Worm (Caenorhabditis elegans) whole organism, mixed stage, embryonic: ENCODE results near the gene C06C3.3.

Source experiments
- M03D4.4 ChIP-seq: sonication (generic microtip); optimal IDR thresholded peaks from 2 replicates; lab custom pipeline; 2017; ENCODE audit warnings: mild to moderate bottlenecking, missing genetic modification characterization, missing compliant biosample characterization
- bed-3 ChIP-seq: fragments of 200-800 bp; sonication (Bioruptor generic); optimal IDR thresholded peaks from 3 replicates; lab custom pipeline; 2018; ENCODE audit warnings: mild to moderate bottlenecking, missing genetic modification characterization, moderate library complexity, missing compliant biosample characterization
- ceh-39 ChIP-seq: fragments of 150-350 bp; optimal IDR thresholded peaks from 2 replicates; lab custom pipeline; 2014; ENCODE audit warnings: missing biosample characterization, missing genetic modification characterization
- ceh-43 ChIP-seq: fragments of 200-800 bp; sonication (Bioruptor generic); optimal IDR thresholded peaks from 2 replicates; lab custom pipeline; 2018; ENCODE audit warnings: mild to moderate bottlenecking, missing genetic modification characterization, moderate library complexity, missing compliant biosample characterization
- ceh-83 ChIP-seq: fragments of 200-800 bp; sonication (Bioruptor generic); optimal IDR thresholded peaks from 2 replicates; lab custom pipeline; 2018; ENCODE audit warnings: mild to moderate bottlenecking, missing genetic modification characterization, missing compliant biosample characterization
- ces-1 ChIP-seq: fragments of 150-350 bp; optimal IDR thresholded peaks from 2 replicates; lab custom pipeline; 2014; ENCODE audit warnings: missing biosample characterization, missing genetic modification reagents, missing genetic modification characterization
- cnd-1 ChIP-seq: fragments of 200-800 bp; sonication (Bioruptor generic); optimal IDR thresholded peaks from 2 replicates; lab custom pipeline; 2018; ENCODE audit warnings: mild to moderate bottlenecking, missing genetic modification characterization, missing compliant biosample characterization
- drap-1 ChIP-seq: fragments of 200-800 bp; sonication (Bioruptor generic); optimal IDR thresholded peaks from 3 replicates; lab custom pipeline; 2018; ENCODE audit warnings: mild to moderate bottlenecking, missing genetic modification characterization, missing compliant biosample characterization
- elt-1 ChIP-seq: sonication (generic microtip); optimal IDR thresholded peaks from 2 replicates; lab custom pipeline; 2017; ENCODE audit warnings: missing genetic modification characterization, mild to moderate bottlenecking, missing compliant biosample characterization, antibody characterized with exemption, moderate library complexity, borderline replicate concordance; ENCODE audit not compliant: insufficient read depth
- elt-3 ChIP-seq: fragments of 150-350 bp; optimal IDR thresholded peaks from 2 replicates; lab custom pipeline; 2014; ENCODE audit warnings: missing biosample characterization, missing genetic modification characterization
- flh-1 ChIP-seq: fragments of 200-800 bp; sonication (Bioruptor generic); optimal IDR thresholded peaks from 2 replicates; lab custom pipeline; 2018; ENCODE audit warnings: mild to moderate bottlenecking, missing genetic modification characterization, moderate library complexity, missing compliant biosample characterization
- lin-13 ChIP-seq: fragments of 150-350 bp; optimal IDR thresholded peaks from 2 replicates; lab custom pipeline; 2014; ENCODE audit warnings: missing biosample characterization, missing genetic modification characterization
- lsy-2 ChIP-seq: fragments of 150-350 bp; optimal IDR thresholded peaks from 2 replicates; lab custom pipeline; 2014; ENCODE audit warnings: missing biosample characterization, missing genetic modification characterization
- mab-5 ChIP-seq: fragments of 150-350 bp; optimal IDR thresholded peaks from 2 replicates; lab custom pipeline; 2014; ENCODE audit warnings: missing biosample characterization, missing genetic modification characterization
- mep-1 ChIP-seq: fragments of 150-350 bp; optimal IDR thresholded peaks from 2 replicates; lab custom pipeline; 2017; ENCODE audit warnings: missing biosample characterization, missing genetic modification reagents, missing genetic modification characterization, inconsistent platforms
- mls-2 ChIP-seq: sonication (generic microtip); optimal IDR thresholded peaks from 2 replicates; lab custom pipeline; 2016; ENCODE audit warnings: mild to moderate bottlenecking, missing genetic modification characterization, moderate library complexity, missing compliant biosample characterization
- nhr-12 ChIP-seq: fragments of 150-350 bp; optimal IDR thresholded peaks from 2 replicates; lab custom pipeline; 2014; ENCODE audit warnings: missing biosample characterization, missing genetic modification characterization
- nhr-2 ChIP-seq: fragments of 150-350 bp; optimal IDR thresholded peaks from 2 replicates; lab custom pipeline; 2014; ENCODE audit warnings: missing biosample characterization, missing genetic modification characterization
- nhr-237 ChIP-seq: fragments of 150-350 bp; optimal IDR thresholded peaks from 2 replicates; lab custom pipeline; 2014; ENCODE audit warnings: missing biosample characterization, missing genetic modification characterization
- nhr-28 ChIP-seq: fragments of 150-350 bp; optimal IDR thresholded peaks from 2 replicates; lab custom pipeline; 2014; ENCODE audit warnings: missing biosample characterization, missing genetic modification characterization
- nhr-76 ChIP-seq: sonication (generic microtip); optimal IDR thresholded peaks from 2 replicates; lab custom pipeline; 2017; ENCODE audit warnings: missing biosample characterization, missing genetic modification characterization
- pha-4 ChIP-seq: fragments of 150-350 bp; optimal IDR thresholded peaks from 2 replicates; lab custom pipeline; 2018; ENCODE audit warnings: missing biosample characterization, missing genetic modification reagents, missing genetic modification characterization
- sem-2 ChIP-seq: fragments of 200-800 bp; sonication (Bioruptor generic); optimal IDR thresholded peaks from 2 replicates; lab custom pipeline; 2018; ENCODE audit warnings: mild to moderate bottlenecking, missing genetic modification characterization, missing compliant biosample characterization
- snpc-4 ChIP-seq: fragments of 150-350 bp; optimal IDR thresholded peaks from 2 replicates; lab custom pipeline; 2014; ENCODE audit warnings: missing biosample characterization, missing genetic modification characterization
- sptf-1 ChIP-seq: sonication (generic microtip); optimal IDR thresholded peaks from 2 replicates; lab custom pipeline; 2017; ENCODE audit warnings: mild to moderate bottlenecking, missing genetic modification characterization, moderate library complexity, missing compliant biosample characterization
- tbx-8 ChIP-seq: fragments of 200-800 bp; sonication (Bioruptor generic); optimal IDR thresholded peaks from 2 replicates; lab custom pipeline; 2018; ENCODE audit warnings: mild to moderate bottlenecking, missing genetic modification characterization, moderate library complexity, missing compliant biosample characterization
- unc-120 ChIP-seq: sonication (generic microtip); optimal IDR thresholded peaks from 2 replicates; lab custom pipeline; 2017; ENCODE audit warnings: missing genetic modification characterization, missing compliant biosample characterization; ENCODE audit not compliant: poor library complexity, severe bottlenecking
- unc-39 ChIP-seq: fragments of 150-350 bp; optimal IDR thresholded peaks from 2 replicates; lab custom pipeline; 2014; ENCODE audit warnings: missing biosample characterization, missing genetic modification characterization
- ztf-11 ChIP-seq: fragments of 150-350 bp; optimal IDR thresholded peaks from 2 replicates; lab custom pipeline; 2014; ENCODE audit warnings: missing biosample characterization, missing genetic modification characterization

The C06C3.3 gene

DNA sequence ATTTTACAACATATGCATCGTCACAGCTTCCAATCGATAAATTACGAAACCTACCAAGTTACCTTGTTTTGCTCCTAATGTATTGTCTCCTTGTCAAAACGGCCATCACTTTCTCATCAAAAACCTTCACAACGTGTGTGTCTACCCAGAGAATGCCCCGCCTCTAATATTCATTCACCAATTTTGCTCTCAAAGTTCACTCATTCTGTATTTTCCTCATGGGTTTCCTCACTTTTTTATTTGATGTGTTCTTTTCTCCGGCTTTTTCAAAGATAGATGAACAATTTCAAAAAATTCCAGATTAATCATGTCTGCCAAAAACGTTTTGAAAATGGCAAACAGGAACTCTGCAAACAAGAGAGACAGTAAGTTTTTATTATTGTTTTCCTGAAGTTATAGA, 12.9 kb upstream of the C06C3.3 start, which contains the start of gene C06C3.7:
Gene C06C3.7 (plus strand): TSS at position 301 of the 400 bp plus-strand sequence.
- no peak for TF ChIP-seq snpc-4 (tag; lab: Kevin White, UChicago)
- no peak for TF ChIP-seq unc-39
- no peak for TF ChIP-seq nhr-76 (tag; lab: Kevin White, UChicago)
- TF ChIP-seq sptf-1 (tag; lab: Kevin White, UChicago) = no peak
- TF ChIP-seq sem-2 (GFP tag; lab: Kevin White, UChicago) = no peak
- no peak for TF ChIP-seq M03D4.4 (tag; lab: Kevin White, UChicago)
- TF ChIP-seq nhr-237 = no peak
- no peak for TF ChIP-seq nhr-2
- no peak for TF ChIP-seq lsy-2
- no peak for TF ChIP-seq cnd-1 (tag; lab: Kevin White, UChicago)
- no peak for TF ChIP-seq drap-1
- TF ChIP-seq bed-3 (GFP tag; lab: Kevin White, UChicago) = no peak

DNA sequence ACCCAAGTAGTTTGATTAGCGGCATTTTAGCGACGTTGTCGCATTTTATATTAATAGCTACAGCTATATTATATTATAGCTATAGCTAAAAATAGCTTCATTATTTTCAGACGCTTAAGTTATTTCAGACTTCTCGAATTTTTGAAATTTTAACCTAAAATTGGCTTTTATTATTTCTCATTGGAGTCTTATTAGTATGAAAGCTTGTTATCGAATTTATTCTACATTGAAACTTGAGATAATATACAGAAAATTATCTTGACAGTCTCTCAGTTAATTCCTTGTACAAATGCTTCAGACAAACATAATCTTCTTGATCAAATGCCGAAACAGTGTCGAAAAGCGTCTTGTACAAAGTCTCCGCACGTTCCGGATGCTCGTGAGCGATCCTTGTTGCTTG, 7.5 kb upstream of the C06C3.3 start, which contains the start of gene srh-48:
Gene srh-48 (plus strand): TSS at position 301 of the 400 bp plus-strand sequence.
- no peak for TF ChIP-seq mab-5 (tag; lab: Kevin White, UChicago)

DNA sequence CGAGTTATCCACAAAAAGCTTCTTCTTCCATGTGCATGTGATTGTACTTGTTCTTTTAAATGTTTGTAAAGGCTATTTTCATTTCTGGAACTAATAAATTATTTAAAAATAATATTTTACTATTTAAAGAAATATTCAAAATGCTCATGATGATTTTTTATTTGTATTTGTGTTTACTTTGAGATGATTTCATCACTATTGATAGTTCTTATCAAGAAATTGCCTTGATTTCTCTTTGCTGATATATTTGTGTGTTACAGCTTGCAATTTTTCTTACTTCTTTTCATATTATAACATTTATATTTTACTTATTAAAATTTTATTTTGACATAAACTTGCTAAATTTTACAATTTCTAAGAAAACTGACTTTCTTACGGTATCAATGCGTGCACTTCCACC, 5.9 kb upstream of the C06C3.3 start:
- TF ChIP-seq tbx-8 (no peak), ceh-83 (no peak), ceh-43 (GFP tag; lab: Kevin White, UChicago) (no peak), elt-3 (tag; lab: Kevin White, UChicago) (no peak), sptf-1 (tag; lab: Kevin White, UChicago) (no peak), lin-13 (tag; lab: Kevin White, UChicago) (no peak)

DNA sequence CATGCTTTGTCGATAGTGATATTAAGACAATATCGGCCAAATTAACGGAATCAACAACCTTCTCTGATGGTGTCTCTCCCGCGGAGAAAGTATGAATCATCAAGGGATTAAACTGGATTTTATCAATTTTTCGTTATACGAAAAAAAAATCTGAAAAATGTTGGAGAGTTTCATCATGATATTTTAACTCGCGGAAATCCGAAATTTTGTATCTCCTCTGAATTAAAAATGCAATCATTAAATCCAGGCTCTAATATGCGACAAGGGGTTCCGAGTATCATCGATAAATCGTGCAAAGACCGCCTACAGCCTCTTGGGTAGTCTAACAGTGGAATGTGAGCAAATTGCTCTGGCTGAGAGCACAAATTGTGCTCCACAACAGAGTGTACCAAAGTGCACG, 4.9 kb upstream of the C06C3.3 start, which contains the start of gene C06C3.10:
Gene C06C3.10 (minus strand): TSS at position 101 of the 400 bp plus-strand sequence.
- no peak for TF ChIP-seq unc-39
- TF ChIP-seq mab-5 (tag; lab: Kevin White, UChicago) = no peak
- no peak for TF ChIP-seq mls-2
- TF ChIP-seq ceh-43 (GFP tag; lab: Kevin White, UChicago) = no peak
- no peak for TF ChIP-seq elt-3 (tag; lab: Kevin White, UChicago)
- no peak for TF ChIP-seq snpc-4 (tag; lab: Kevin White, UChicago)

DNA sequence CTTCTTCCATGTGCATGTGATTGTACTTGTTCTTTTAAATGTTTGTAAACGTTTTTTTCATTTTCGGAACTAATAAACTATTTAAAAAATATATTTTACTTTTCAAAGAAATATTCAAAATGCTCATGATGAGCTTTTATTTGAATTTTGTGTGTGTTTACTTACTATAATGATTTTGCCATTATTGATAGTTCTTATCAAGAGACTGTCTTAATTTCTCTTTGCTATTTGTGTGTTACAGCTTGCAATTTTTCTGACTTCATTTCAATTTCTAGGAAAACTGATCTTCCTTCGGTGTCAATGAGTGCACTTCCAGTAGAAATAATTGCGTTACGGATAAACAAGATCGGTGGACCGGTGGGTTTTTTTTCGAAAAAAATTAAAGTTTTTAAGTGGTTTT, 2.5 kb upstream of the C06C3.3 start, which contains the start of gene C06C3.12:
Gene C06C3.12 (plus strand): TSS at position 301 of the 400 bp plus-strand sequence.
- TF ChIP-seq flh-1 (GFP tag; lab: Kevin White, UChicago) = no peak
- no peak for TF ChIP-seq mep-1 (tag; lab: Kevin White, UChicago)

DNA sequence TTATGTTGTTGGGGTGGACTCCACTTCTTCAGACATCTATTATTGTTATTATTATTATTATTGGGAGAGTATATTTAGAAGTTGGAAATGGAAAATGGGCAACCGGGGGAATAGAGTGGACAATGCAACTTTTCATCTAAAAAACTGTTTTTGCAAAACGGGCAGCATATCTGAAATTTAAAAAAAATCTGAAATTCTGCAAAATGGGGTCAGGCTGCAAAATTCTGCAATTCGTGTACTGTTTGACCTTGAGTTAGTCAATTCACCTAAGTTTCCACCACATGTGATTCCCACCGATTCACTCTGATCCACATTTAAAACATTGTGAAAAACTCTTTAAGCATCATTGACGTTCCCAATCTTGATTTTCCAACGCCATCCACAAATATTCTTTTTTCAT, 698 bp upstream of the C06C3.3 start, which contains the start of gene C06C3.4:
Gene C06C3.4 (plus strand): TSS at position 301 of the 400 bp plus-strand sequence.
- no peak for TF ChIP-seq ceh-39
- no peak for TF ChIP-seq lin-13 (tag; lab: Kevin White, UChicago)
- no peak for TF ChIP-seq sptf-1 (tag; lab: Kevin White, UChicago)
- TF ChIP-seq, all 35 proteins: peak for 0

DNA sequence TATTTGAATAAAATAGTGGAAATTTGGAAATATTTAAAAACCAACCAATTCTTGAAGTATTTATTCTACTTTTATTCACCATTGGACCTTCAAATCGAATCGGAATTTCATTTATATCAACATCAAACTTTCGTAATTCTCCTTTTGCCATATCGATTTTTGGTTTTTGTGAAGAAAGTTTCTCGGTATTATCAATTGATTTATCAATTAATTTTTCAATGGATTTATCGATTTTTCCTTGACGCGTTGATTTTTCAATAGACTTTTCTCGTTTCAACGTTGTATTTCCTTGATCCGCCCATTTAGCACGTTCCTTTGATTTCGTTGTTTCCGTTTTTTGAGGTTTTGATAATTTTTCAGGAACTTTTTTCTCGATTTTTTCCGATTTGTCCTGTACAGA, 2.9 kb downstream of the C06C3.3 start:
- TF ChIP-seq sptf-1 (tag; lab: Kevin White, UChicago) (no peak), ztf-11 (tag; lab: Kevin White, UChicago) (no peak), unc-120 (tag; lab: Kevin White, UChicago) (no peak), ceh-39 (no peak), sem-2 (GFP tag; lab: Kevin White, UChicago) (no peak), lsy-2 (no peak), drap-1 (no peak), nhr-76 (tag; lab: Kevin White, UChicago) (no peak), ces-1 (GFP tag; lab: Kevin White, UChicago) (no peak), nhr-12 (no peak), unc-39 (no peak), mep-1 (tag; lab: Kevin White, UChicago) (no peak), mls-2 (no peak), nhr-28 (tag; lab: Kevin White, UChicago) (no peak), elt-1 (tag; lab: Kevin White, UChicago) (no peak), ceh-83 (no peak), M03D4.4 (tag; lab: Kevin White, UChicago) (no peak), tbx-8 (no peak), pha-4 (tag; lab: Kevin White, UChicago) (no peak)
